Fruit fly (Drosophila melanogaster) whole organism, embryonic: ENCODE data around the gene Inx3.
A peak's percentile ranks its signal among the peaks of the same experiment; 100 is the strongest.

Source experiments
- Ada2b ChIP-seq: fragments of 200-800 bp; sonication (Bioruptor generic); IDR thresholded peaks from 2 replicates; pipeline ENCODE4 v1.3.6; 2022; ENCODE audit warnings: missing biosample characterization, missing genetic modification characterization
- Aef1 ChIP-seq: fragments of 200-800 bp; sonication (Bioruptor generic); IDR thresholded peaks from 3 replicates; pipeline ENCODE4 v1.3.6; 2022; ENCODE audit warnings: missing biosample characterization, missing genetic modification characterization
- Blimp-1 ChIP-seq: fragments of 200-800 bp; sonication (Bioruptor generic); optimal IDR thresholded peaks from 3 replicates; lab custom pipeline; 2018; ENCODE audit warnings: missing biosample characterization, missing genetic modification characterization, mild to moderate bottlenecking, moderate library complexity, missing genetic modification reagents
- CG10959 ChIP-seq: fragments of 200-800 bp; sonication (Bioruptor generic); IDR thresholded peaks from 2 replicates; pipeline ENCODE4 v1.3.6; 2022; ENCODE audit warnings: missing biosample characterization, missing genetic modification characterization
- CG11398 ChIP-seq: fragments of 200-800 bp; sonication (Bioruptor generic); optimal IDR thresholded peaks from 2 replicates; lab custom pipeline; 2016; ENCODE audit warnings: missing biosample characterization, missing genetic modification characterization
- CG12769 ChIP-seq: fragments of 200-800 bp; sonication (Bioruptor generic); optimal IDR thresholded peaks from 2 replicates; lab custom pipeline; 2019; ENCODE audit warnings: missing biosample characterization, mild to moderate bottlenecking, missing genetic modification characterization, moderate library complexity
- CG12942 ChIP-seq: fragments of 200-800 bp; sonication (Bioruptor generic); optimal IDR thresholded peaks from 3 replicates; lab custom pipeline; 2016; ENCODE audit warnings: missing biosample characterization, missing genetic modification characterization
- CG13894 ChIP-seq: fragments of 200-800 bp; sonication (Bioruptor generic); optimal IDR thresholded peaks from 3 replicates; lab custom pipeline; 2018; ENCODE audit warnings: missing biosample characterization, mild to moderate bottlenecking, missing genetic modification characterization, moderate library complexity
- CG14710 ChIP-seq: fragments of 200-800 bp; sonication (Bioruptor generic); optimal IDR thresholded peaks from 3 replicates; lab custom pipeline; 2019; ENCODE audit warnings: missing biosample characterization, mild to moderate bottlenecking, missing genetic modification characterization, moderate library complexity
- CG15479 ChIP-seq: fragments of 200-800 bp; sonication (Bioruptor generic); optimal IDR thresholded peaks from 3 replicates; lab custom pipeline; 2019; ENCODE audit warnings: missing biosample characterization, mild to moderate bottlenecking, missing genetic modification characterization, moderate library complexity
- CG2129 ChIP-seq: fragments of 200-800 bp; sonication (Bioruptor generic); IDR thresholded peaks from 2 replicates; pipeline ENCODE4 v1.3.6; 2022; ENCODE audit warnings: missing biosample characterization, missing genetic modification characterization; ENCODE audit not compliant: partially characterized antibody
- CG2202 ChIP-seq: fragments of 200-800 bp; sonication (Bioruptor generic); optimal IDR thresholded peaks from 2 replicates; lab custom pipeline; 2018; ENCODE audit warnings: missing biosample characterization, mild to moderate bottlenecking, missing genetic modification characterization
- CG31365 ChIP-seq: fragments of 200-800 bp; sonication (Bioruptor generic); optimal IDR thresholded peaks from 2 replicates; lab custom pipeline; 2018; ENCODE audit warnings: missing biosample characterization, mild to moderate bottlenecking, missing genetic modification characterization
- CG31441 ChIP-seq: fragments of 200-800 bp; sonication (Bioruptor generic); IDR thresholded peaks from 2 replicates; pipeline ENCODE4 v1.3.6; 2022; ENCODE audit warnings: missing biosample characterization, missing genetic modification characterization
- CG33213 ChIP-seq: fragments of 200-800 bp; sonication (Bioruptor generic); optimal IDR thresholded peaks from 3 replicates; lab custom pipeline; 2016; ENCODE audit warnings: missing biosample characterization, missing genetic modification characterization
- CG3407 ChIP-seq: fragments of 200-800 bp; sonication (Bioruptor generic); optimal IDR thresholded peaks from 2 replicates; lab custom pipeline; 2018; ENCODE audit warnings: missing biosample characterization, mild to moderate bottlenecking, missing genetic modification characterization
- CG6765 ChIP-seq: fragments of 200-800 bp; sonication (Bioruptor generic); optimal IDR thresholded peaks from 3 replicates; lab custom pipeline; 2017; ENCODE audit warnings: missing biosample characterization, mild to moderate bottlenecking, missing genetic modification characterization
- CG8290 ChIP-seq, 3 experiments: fragments of 200-800 bp; sonication (Bioruptor generic); optimal IDR thresholded peaks; 2 replicates each; lab custom pipeline; 2016 to 2019; ENCODE audit warnings: missing biosample characterization in 3 of 3, missing genetic modification characterization in 3 of 3, mild to moderate bottlenecking in 2 of 3, moderate library complexity in 1 of 3
- CG8359 ChIP-seq: fragments of 200-800 bp; sonication (Bioruptor generic); optimal IDR thresholded peaks from 2 replicates; lab custom pipeline; 2017; ENCODE audit warnings: missing biosample characterization, mild to moderate bottlenecking, missing genetic modification characterization, borderline replicate concordance
- CG9932 ChIP-seq: fragments of 200-800 bp; sonication (Bioruptor generic); IDR thresholded peaks from 2 replicates; pipeline ENCODE4 v1.3.6; 2022; ENCODE audit warnings: missing biosample characterization, missing genetic modification characterization
- Camta ChIP-seq: fragments of 200-800 bp; sonication (Bioruptor generic); optimal IDR thresholded peaks from 2 replicates; lab custom pipeline; 2016; ENCODE audit warnings: missing biosample characterization, missing genetic modification characterization
- Doc2 ChIP-seq: fragments of 200-800 bp; sonication (Bioruptor generic); IDR thresholded peaks from 2 replicates; pipeline ENCODE4 v1.3.6; 2022; ENCODE audit warnings: missing biosample characterization, missing genetic modification characterization
- Ets97D ChIP-seq: fragments of 200-800 bp; sonication (Bioruptor generic); optimal IDR thresholded peaks from 3 replicates; lab custom pipeline; 2016; ENCODE audit warnings: missing biosample characterization, missing genetic modification characterization
- Fer1 ChIP-seq: fragments of 200-800 bp; sonication (Bioruptor generic); optimal IDR thresholded peaks from 2 replicates; lab custom pipeline; 2017; ENCODE audit warnings: missing biosample characterization, mild to moderate bottlenecking, missing genetic modification characterization
- Fer3 ChIP-seq: fragments of 200-800 bp; sonication (Bioruptor generic); optimal IDR thresholded peaks from 2 replicates; lab custom pipeline; 2018; ENCODE audit warnings: missing biosample characterization, mild to moderate bottlenecking, missing genetic modification characterization, moderate library complexity
- HHEX ChIP-seq: fragments of 200-800 bp; sonication (Bioruptor generic); optimal IDR thresholded peaks from 3 replicates; lab custom pipeline; 2017; ENCODE audit warnings: missing biosample characterization, mild to moderate bottlenecking, missing genetic modification characterization, missing genetic modification reagents
- HLH4C ChIP-seq: fragments of 200-800 bp; sonication (Bioruptor generic); IDR thresholded peaks from 3 replicates; pipeline ENCODE4 v1.3.6; 2022; ENCODE audit warnings: missing biosample characterization, missing genetic modification characterization; ENCODE audit not compliant: partially characterized antibody
- Lim3 ChIP-seq: fragments of 200-800 bp; sonication (Bioruptor generic); IDR thresholded peaks from 2 replicates; pipeline ENCODE4 v1.3.6; 2022; ENCODE audit warnings: missing biosample characterization, missing genetic modification characterization
- MESR4 ChIP-seq: fragments of 200-800 bp; sonication (Bioruptor generic); optimal IDR thresholded peaks from 2 replicates; lab custom pipeline; 2018; ENCODE audit warnings: missing biosample characterization, mild to moderate bottlenecking, missing genetic modification characterization, moderate library complexity
- Mes4 ChIP-seq: fragments of 200-800 bp; sonication (Bioruptor generic); optimal IDR thresholded peaks from 2 replicates; lab custom pipeline; 2016; ENCODE audit warnings: missing biosample characterization, missing genetic modification characterization
- Opbp ChIP-seq: fragments of 200-800 bp; sonication (Bioruptor generic); IDR thresholded peaks from 3 replicates; pipeline ENCODE4 v1.3.6; 2022; ENCODE audit warnings: missing biosample characterization, missing genetic modification characterization; ENCODE audit not compliant: partially characterized antibody
- Sox100B ChIP-seq: fragments of 200-800 bp; sonication (Bioruptor generic); optimal IDR thresholded peaks from 3 replicates; lab custom pipeline; 2018; ENCODE audit warnings: missing biosample characterization, mild to moderate bottlenecking, missing genetic modification characterization
- TFAM ChIP-seq: fragments of 200-800 bp; sonication (Bioruptor generic); optimal IDR thresholded peaks from 2 replicates; lab custom pipeline; 2017; ENCODE audit warnings: missing biosample characterization, missing genetic modification characterization, inconsistent platforms
- amos ChIP-seq: fragments of 200-800 bp; sonication (Bioruptor generic); IDR thresholded peaks from 2 replicates; pipeline ENCODE4 v1.3.6; 2022; ENCODE audit warnings: missing biosample characterization, missing genetic modification characterization; ENCODE audit not compliant: partially characterized antibody
- ato ChIP-seq: fragments of 200-800 bp; sonication (Bioruptor generic); IDR thresholded peaks from 2 replicates; pipeline ENCODE4 v1.3.6; 2022; ENCODE audit warnings: missing biosample characterization, missing genetic modification characterization; ENCODE audit not compliant: partially characterized antibody
- dpn ChIP-seq, 2 experiments: fragments of 200-800 bp; sonication (Bioruptor generic); optimal IDR thresholded peaks; 3 replicates each; lab custom pipeline; 2016; ENCODE audit warnings: missing biosample characterization in 2 of 2, missing genetic modification characterization in 2 of 2
- ems ChIP-seq: fragments of 200-800 bp; sonication (Bioruptor generic); optimal IDR thresholded peaks from 3 replicates; lab custom pipeline; 2016; ENCODE audit warnings: missing biosample characterization, missing genetic modification characterization
- eyg ChIP-seq: fragments of 200-800 bp; sonication (Bioruptor generic); optimal IDR thresholded peaks from 3 replicates; lab custom pipeline; 2016; ENCODE audit warnings: missing biosample characterization, missing genetic modification characterization
- gcm2 ChIP-seq: fragments of 200-800 bp; sonication (Bioruptor generic); optimal IDR thresholded peaks from 2 replicates; lab custom pipeline; 2016; ENCODE audit warnings: missing biosample characterization, missing genetic modification characterization
- h ChIP-seq: fragments of >200 bp; optimal IDR thresholded peaks from 2 replicates; lab custom pipeline; 2017
- kah ChIP-seq: fragments of 200-800 bp; sonication (Bioruptor generic); optimal IDR thresholded peaks from 2 replicates; lab custom pipeline; 2018; ENCODE audit warnings: missing biosample characterization, mild to moderate bottlenecking, missing genetic modification characterization
- lbe ChIP-seq: fragments of 200-800 bp; sonication (Bioruptor generic); optimal IDR thresholded peaks from 2 replicates; lab custom pipeline; 2016; ENCODE audit warnings: missing biosample characterization, mild to moderate bottlenecking, missing genetic modification characterization
- luna ChIP-seq: fragments of 200-800 bp; sonication (Bioruptor generic); optimal IDR thresholded peaks from 2 replicates; lab custom pipeline; 2016; ENCODE audit warnings: missing biosample characterization, missing genetic modification characterization
- oc ChIP-seq: fragments of 200-800 bp; sonication (Bioruptor generic); optimal IDR thresholded peaks from 2 replicates; lab custom pipeline; 2018; ENCODE audit warnings: missing biosample characterization, mild to moderate bottlenecking, missing genetic modification characterization, moderate library complexity
- odd ChIP-seq: fragments of 200-800 bp; sonication (Bioruptor generic); optimal IDR thresholded peaks from 2 replicates; lab custom pipeline; 2017; ENCODE audit warnings: missing biosample characterization, mild to moderate bottlenecking, missing genetic modification characterization
- schlank ChIP-seq: fragments of 200-800 bp; sonication (Bioruptor generic); optimal IDR thresholded peaks from 2 replicates; lab custom pipeline; 2018; ENCODE audit warnings: missing biosample characterization, mild to moderate bottlenecking, missing genetic modification characterization
- sna ChIP-seq: fragments of 200-800 bp; sonication (Bioruptor generic); IDR thresholded peaks from 2 replicates; pipeline ENCODE4 v1.3.6; 2022; ENCODE audit warnings: missing biosample characterization, missing genetic modification characterization; ENCODE audit not compliant: partially characterized antibody
- vnd ChIP-seq: fragments of 200-800 bp; sonication (Bioruptor generic); IDR thresholded peaks from 3 replicates; pipeline ENCODE4 v1.3.6; 2022; ENCODE audit warnings: missing biosample characterization, missing genetic modification characterization; ENCODE audit not compliant: partially characterized antibody

The Inx3 gene

dm6 chr3R:28844611-28845376 lies 14.5 kb downstream of the Inx3 start, which contains the start of the genes Apc and spg (continued):
- no peak for TF ChIP-seq Sox100B (GFP tag; lab: Kevin White, UChicago)
- TF ChIP-seq CG2129 (GFP tag; lab: Robert Waterston, UW), result peak; percentile 60
- peak; percentile 84 for TF ChIP-seq CG12769 (tag; lab: Kevin White, UChicago)
- TF ChIP-seq HHEX (GFP tag; lab: Kevin White, UChicago), result peak; percentile 42
- TF ChIP-seq Ets97D, result peak; percentile 63
- peak; percentile 74 for TF ChIP-seq CG14710
- TF ChIP-seq dpn (GFP tag; optimal IDR thresholded peaks at IDR 0.05; lab: Kevin White, UChicago), result no peak
- TF ChIP-seq amos (GFP tag; lab: Robert Waterston, UW), result peak; percentile 76
- no peak for TF ChIP-seq TFAM (GFP tag; lab: Kevin White, UChicago)
- peak; percentile 10 for TF ChIP-seq CG12942 (GFP tag; lab: Kevin White, UChicago)
- TF ChIP-seq Mes4, result peak; percentile 51
- no peak for TF ChIP-seq h (lab: Kevin White, UChicago)
- TF ChIP-seq sna (GFP tag; lab: Robert Waterston, UW), result peak; percentile 77
- TF ChIP-seq CG11398 (GFP tag; lab: Kevin White, UChicago), result peak; percentile 57
- no peak for TF ChIP-seq CG8290 (GFP tag; optimal IDR thresholded peaks at IDR 0.05; lab: Kevin White, UChicago)
- peak in 1 of 2 experiments; percentile 89 for TF ChIP-seq CG8290 (tag; optimal IDR thresholded peaks at IDR 0.05; lab: Kevin White, UChicago)
- peak; percentile 63 for TF ChIP-seq CG6765 (GFP tag; lab: Kevin White, UChicago)
- peak; percentile 36 for TF ChIP-seq CG31441
- TF ChIP-seq CG33213 (GFP tag; lab: Kevin White, UChicago), result peak; percentile 71
- TF ChIP-seq CG3407 (GFP tag; lab: Kevin White, UChicago), result peak; percentile 57
- no peak for TF ChIP-seq Lim3 (GFP tag; lab: Robert Waterston, UW)
- peak; percentile 70 for TF ChIP-seq Opbp (GFP tag; lab: Robert Waterston, UW)
- peak; percentile 16 for TF ChIP-seq lbe (GFP tag; lab: Kevin White, UChicago)
- peak; percentile 17 for TF ChIP-seq gcm2
- TF ChIP-seq CG13894 (tag; lab: Kevin White, UChicago), result peak; percentile 33
- TF ChIP-seq kah (GFP tag; lab: Kevin White, UChicago), result peak; percentile 35
- peak; percentile 52 for TF ChIP-seq CG9932
- TF ChIP-seq Ada2b (GFP tag; lab: Robert Waterston, UW), result no peak
- no peak; the same call in 1 of the 2 replicates for TF ChIP-seq ato
- TF ChIP-seq ems, result peak; percentile 39
- peak; percentile 29 for TF ChIP-seq Fer3
- peak; percentile 42 for TF ChIP-seq CG8359 (GFP tag; lab: Kevin White, UChicago)
- TF ChIP-seq luna (GFP tag; lab: Kevin White, UChicago), result no peak
- TF ChIP-seq oc (tag; lab: Kevin White, UChicago), result peak; percentile 17
- no peak for TF ChIP-seq Blimp-1 (GFP tag; lab: Kevin White, UChicago)
- peak; percentile 47 for TF ChIP-seq schlank (tag; lab: Kevin White, UChicago)
- peak; percentile 67 for TF ChIP-seq MESR4 (GFP tag; lab: Kevin White, UChicago)
- peak; percentile 64 for TF ChIP-seq CG31365 (tag; lab: Kevin White, UChicago)
- TF ChIP-seq vnd (GFP tag; lab: Robert Waterston, UW), result peak; percentile 64
- TF ChIP-seq CG15479, result peak; percentile 89
- peak; percentile 50 for TF ChIP-seq odd (GFP tag; lab: Kevin White, UChicago)
- peak; percentile 72 for TF ChIP-seq HLH4C (GFP tag; lab: Robert Waterston, UW)
- peak; percentile 45; the same call in 1 of the 2 replicates for TF ChIP-seq CG10959
- peak; percentile 27 for TF ChIP-seq Camta (GFP tag; lab: Kevin White, UChicago)
- peak; percentile 20 for TF ChIP-seq eyg
- no peak for TF ChIP-seq Doc2 (GFP tag; lab: Robert Waterston, UW)
- TF ChIP-seq CG2202 (tag; lab: Kevin White, UChicago), result peak; percentile 50
- peak; percentile 77 for TF ChIP-seq Aef1 (GFP tag; lab: Robert Waterston, UW)
- peak; percentile 70 for TF ChIP-seq Fer1 (GFP tag; lab: Kevin White, UChicago)
